Fruit fly (Drosophila melanogaster) S2 (cell line): ENCODE data around the gene Sec5.
A peak's percentile ranks its signal among the peaks of the same experiment; 100 is the strongest.

Source experiments
- CG8478 ChIP-seq: fragments of >200 bp; optimal IDR thresholded peaks from 2 replicates; lab custom pipeline; 2018
- CTCF ChIP-seq, 2 experiments: fragments of >200 bp; optimal IDR thresholded peaks; 2 replicates each; lab custom pipeline; 2018

Gene Sec5

DNA sequence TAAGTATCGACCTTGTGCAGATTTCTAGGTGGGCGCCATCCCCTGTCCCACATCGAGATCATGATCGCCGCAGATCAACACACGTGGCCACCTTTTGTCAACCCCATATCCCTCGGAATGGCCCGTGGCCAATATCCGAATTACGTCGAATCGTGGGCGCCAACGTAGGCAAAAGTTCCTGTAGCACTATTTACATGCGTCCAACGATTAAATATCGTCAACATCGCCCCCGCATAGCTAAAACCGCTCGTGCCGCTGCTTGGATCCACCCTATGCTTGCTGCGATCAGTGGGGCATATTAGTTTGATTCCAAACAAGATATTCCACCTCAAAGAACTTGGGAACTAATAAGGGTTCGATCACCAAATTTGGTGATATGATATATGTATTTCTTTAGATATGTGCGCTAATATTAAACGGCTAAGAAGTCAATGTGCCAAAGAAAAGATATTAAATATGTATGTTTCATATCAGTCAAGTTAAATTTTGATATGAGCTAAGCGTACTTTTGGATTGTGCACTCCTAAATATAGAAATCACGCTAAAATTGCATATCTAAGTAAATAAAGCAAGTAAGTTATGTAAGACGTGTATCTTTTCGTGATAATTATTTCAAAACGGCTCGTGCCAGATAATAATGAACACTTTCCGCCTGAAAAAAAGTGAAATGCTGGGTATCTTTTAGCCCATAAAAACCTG, 20.1 kb downstream of the Sec5 start:
- no peak for TF ChIP-seq CG8478 (lab: Kevin White, UChicago)

dm6 chr2L:3478034-3478880, 21.2 kb downstream of the Sec5 start, which contains the start of gene Thor:
Gene Thor (plus strand): TSS chr2L:3478434.
- TF ChIP-seq CTCF (optimal IDR thresholded peaks at IDR 0.05; lab: Kevin White, UChicago) = no peak
- no peak for TF ChIP-seq CG8478 (lab: Kevin White, UChicago)

dm6 chr2L:3479697-3480442, 22.8 kb downstream of the Sec5 start:
- TF ChIP-seq CTCF (optimal IDR thresholded peaks at IDR 0.05; lab: Kevin White, UChicago) = no peak
- no peak for TF ChIP-seq CG8478 (lab: Kevin White, UChicago)

- TF ChIP-seq CTCF (optimal IDR thresholded peaks at IDR 0.05; lab: Kevin White, UChicago) (peak; percentile 67 to 89), CG8478 (lab: Kevin White, UChicago) (no peak)
Observed at dm6 chr2L:3480443-3480839, 23.3 kb downstream of the Sec5 start.

dm6 chr2L:3482037-3482436, 24.9 kb downstream of the Sec5 start:
- TF ChIP-seq CTCF (optimal IDR thresholded peaks at IDR 0.05; lab: Kevin White, UChicago) (no peak), CG8478 (lab: Kevin White, UChicago) (no peak)

- TF ChIP-seq CTCF (optimal IDR thresholded peaks at IDR 0.05; lab: Kevin White, UChicago) (no peak), CG8478 (lab: Kevin White, UChicago) (no peak)
Observed at dm6 chr2L:3482712-3483111, 25.6 kb downstream of the Sec5 start.

dm6 chr2L:3483672-3484071, 26.6 kb downstream of the Sec5 start:
- TF ChIP-seq CG8478 (lab: Kevin White, UChicago) (no peak), CTCF (optimal IDR thresholded peaks at IDR 0.05; lab: Kevin White, UChicago) (no peak)

- TF ChIP-seq CG8478 (lab: Kevin White, UChicago) (no peak), CTCF (optimal IDR thresholded peaks at IDR 0.05; lab: Kevin White, UChicago) (no peak)
Observed at dm6 chr2L:3484759-3485158, 27.7 kb downstream of the Sec5 start.

- TF ChIP-seq CTCF (optimal IDR thresholded peaks at IDR 0.05; lab: Kevin White, UChicago) (no peak), CG8478 (lab: Kevin White, UChicago) (no peak)
Observed at dm6 chr2L:3485506-3485905, 28.4 kb downstream of the Sec5 start.

- TF ChIP-seq CG8478 (lab: Kevin White, UChicago) (no peak), CTCF (optimal IDR thresholded peaks at IDR 0.05; lab: Kevin White, UChicago) (peak; percentile 22 to 31)
Observed at dm6 chr2L:3490971-3491370, 33.9 kb downstream of the Sec5 start, which contains the start of gene CG15414. Gene CG15414 (minus strand): TSS chr2L:3491071.

DNA sequence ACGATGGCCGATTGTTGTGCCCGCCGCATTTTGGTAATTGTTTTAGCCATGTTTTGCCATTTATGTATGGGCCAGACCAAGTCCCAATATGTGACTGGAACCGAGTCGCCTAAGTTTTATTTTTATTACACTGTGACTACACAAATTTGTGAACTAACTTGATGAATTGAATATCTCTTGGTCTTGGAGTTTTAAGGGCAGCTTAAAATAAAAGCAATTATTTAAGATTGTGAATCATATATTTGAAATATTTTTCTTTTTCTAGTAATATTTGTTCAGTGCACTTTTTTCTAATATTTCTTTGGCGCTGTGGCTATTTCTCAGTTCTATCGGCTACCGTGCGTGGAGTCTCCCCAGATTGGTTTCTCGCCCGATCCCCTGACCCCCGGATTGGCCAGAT, 36.4 kb downstream of the Sec5 start:
- TF ChIP-seq CTCF (optimal IDR thresholded peaks at IDR 0.05; lab: Kevin White, UChicago) (no peak), CG8478 (lab: Kevin White, UChicago) (no peak)

DNA sequence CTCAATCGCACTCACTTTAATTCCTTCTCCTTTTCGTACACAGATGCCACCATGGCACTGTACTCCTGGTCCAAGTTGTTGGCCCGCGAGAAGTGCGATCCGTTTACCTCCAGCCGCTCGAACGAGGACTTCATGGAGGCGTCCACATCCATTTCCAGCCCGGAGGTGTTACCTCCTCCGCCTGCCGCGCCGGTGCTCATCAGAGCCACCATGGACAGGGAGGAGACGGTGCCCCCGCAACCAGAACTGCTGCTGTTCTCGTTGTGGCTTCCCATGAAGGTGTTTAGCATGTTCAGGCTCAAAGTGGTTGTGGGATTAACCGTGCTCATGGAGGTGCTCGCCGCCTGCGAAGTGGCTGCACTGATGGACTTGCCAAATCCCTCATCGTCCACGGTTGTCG, 38.4 kb downstream of the Sec5 start:
- TF ChIP-seq CG8478 (lab: Kevin White, UChicago) (no peak), CTCF (optimal IDR thresholded peaks at IDR 0.05; lab: Kevin White, UChicago) (no peak)

DNA sequence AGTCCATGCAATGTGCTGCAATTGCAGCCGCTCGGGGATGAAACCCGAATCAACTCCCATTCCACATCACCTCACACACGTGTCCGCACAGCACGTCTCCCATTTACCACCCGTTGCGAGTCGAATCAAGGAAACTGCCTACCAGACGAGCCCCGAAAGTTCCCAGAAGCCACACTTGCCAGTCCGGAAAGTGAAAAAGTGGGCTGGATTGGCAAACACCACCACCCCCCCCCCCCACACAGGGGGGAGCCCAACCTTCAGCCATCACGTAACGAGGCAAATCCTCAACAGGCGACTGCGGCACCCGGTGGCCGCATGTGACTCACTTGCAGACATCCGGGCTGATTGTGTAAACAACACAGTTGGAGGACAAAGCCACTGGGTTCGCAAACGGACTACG, 47.7 kb downstream of the Sec5 start:
- no peak for TF ChIP-seq CTCF (optimal IDR thresholded peaks at IDR 0.05; lab: Kevin White, UChicago)
- TF ChIP-seq CG8478 (lab: Kevin White, UChicago) = no peak

DNA sequence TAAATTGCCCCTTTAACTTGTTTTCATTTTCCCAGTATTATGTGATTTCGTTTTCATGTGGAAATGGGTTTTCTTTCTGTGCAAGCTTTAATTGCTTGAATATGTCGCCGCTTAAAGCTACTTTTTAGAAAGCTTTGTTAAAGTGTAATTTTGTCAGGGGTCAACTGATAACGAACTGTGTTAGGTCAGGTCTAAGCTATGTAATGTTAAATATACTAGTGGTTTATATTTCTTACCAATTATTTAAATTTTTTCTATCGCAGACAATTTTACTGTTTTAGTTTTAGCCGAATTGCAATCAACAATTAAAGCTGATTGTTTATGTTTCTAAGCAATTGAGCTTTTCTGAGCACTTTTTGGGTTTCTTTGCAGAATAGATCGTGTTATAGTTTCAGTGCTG, 49.2 kb downstream of the Sec5 start:
- TF ChIP-seq CG8478 (lab: Kevin White, UChicago) (no peak), CTCF (optimal IDR thresholded peaks at IDR 0.05; lab: Kevin White, UChicago) (no peak)

- TF ChIP-seq CG8478 (lab: Kevin White, UChicago) (no peak), CTCF (optimal IDR thresholded peaks at IDR 0.05; lab: Kevin White, UChicago) (no peak)
Observed at dm6 chr2L:3506806-3507205, 49.7 kb downstream of the Sec5 start.
